Fruit fly (Drosophila melanogaster) whole organism, embryonic: ENCODE data around the gene KdelR.

ENCODE experiments used
- Atf-2 ChIP-seq: fragments of 200-800 bp; sonication (Bioruptor generic); optimal IDR thresholded peaks from 2 replicates; lab custom pipeline; 2016; ENCODE audit warnings: missing biosample characterization, missing genetic modification characterization
- Awh ChIP-seq: fragments of 200-800 bp; sonication (Bioruptor generic); IDR thresholded peaks from 2 replicates; pipeline ENCODE4, ENCODE4 v1.3.6; 2022; ENCODE audit warnings: missing biosample characterization, missing genetic modification characterization
- Bdp1 ChIP-seq: fragments of 200-800 bp; sonication (Bioruptor generic); optimal IDR thresholded peaks from 3 replicates; lab custom pipeline; 2016; ENCODE audit warnings: missing biosample characterization, missing genetic modification characterization
- CG10431 ChIP-seq: fragments of 200-800 bp; sonication (Bioruptor generic); optimal IDR thresholded peaks from 3 replicates; lab custom pipeline; 2018; ENCODE audit warnings: missing biosample characterization, mild to moderate bottlenecking, missing genetic modification characterization
- CG11504 ChIP-seq: fragments of 200-800 bp; sonication (Bioruptor generic); optimal IDR thresholded peaks from 3 replicates; lab custom pipeline; 2019; ENCODE audit warnings: missing biosample characterization, mild to moderate bottlenecking, missing genetic modification characterization, moderate library complexity
- CG11695 ChIP-seq: fragments of 200-800 bp; sonication (Bioruptor generic); IDR thresholded peaks from 3 replicates; pipeline ENCODE4 v1.3.6; 2022; ENCODE audit warnings: missing biosample characterization, missing genetic modification characterization
- CG12104 ChIP-seq: fragments of 200-800 bp; sonication (Bioruptor generic); optimal IDR thresholded peaks from 3 replicates; lab custom pipeline; 2016; ENCODE audit warnings: missing biosample characterization, missing genetic modification characterization
- CG12769 ChIP-seq: fragments of 200-800 bp; sonication (Bioruptor generic); optimal IDR thresholded peaks from 2 replicates; lab custom pipeline; 2019; ENCODE audit warnings: missing biosample characterization, mild to moderate bottlenecking, missing genetic modification characterization, moderate library complexity
- CG14441 ChIP-seq: fragments of 200-800 bp; sonication (Bioruptor generic); IDR thresholded peaks from 2 replicates; pipeline ENCODE4 v1.3.6; 2022; ENCODE audit warnings: missing biosample characterization, missing genetic modification characterization
- CG15601 ChIP-seq: fragments of 200-800 bp; sonication (Bioruptor generic); optimal IDR thresholded peaks from 3 replicates; lab custom pipeline; 2019; ENCODE audit warnings: missing biosample characterization, mild to moderate bottlenecking, missing genetic modification characterization, moderate library complexity
- CG1647 ChIP-seq: fragments of 200-800 bp; sonication (Bioruptor generic); optimal IDR thresholded peaks from 3 replicates; lab custom pipeline; 2016; ENCODE audit warnings: missing biosample characterization, missing genetic modification characterization
- CG17912 ChIP-seq: fragments of 200-800 bp; sonication (Bioruptor generic); optimal IDR thresholded peaks from 2 replicates; lab custom pipeline; 2018; ENCODE audit warnings: missing biosample characterization, mild to moderate bottlenecking, missing genetic modification characterization
- CG18599 ChIP-seq: fragments of 200-800 bp; sonication (Bioruptor generic); optimal IDR thresholded peaks from 3 replicates; lab custom pipeline; 2017; ENCODE audit warnings: missing biosample characterization, missing genetic modification characterization, mild to moderate bottlenecking, moderate library complexity, missing genetic modification reagents
- CG31441 ChIP-seq: fragments of 200-800 bp; sonication (Bioruptor generic); IDR thresholded peaks from 2 replicates; pipeline ENCODE4 v1.3.6; 2022; ENCODE audit warnings: missing biosample characterization, missing genetic modification characterization
- CG33557 ChIP-seq: fragments of 200-800 bp; sonication (Bioruptor generic); optimal IDR thresholded peaks from 2 replicates; lab custom pipeline; 2019; ENCODE audit warnings: missing biosample characterization, mild to moderate bottlenecking, missing genetic modification characterization, moderate library complexity
- CG3995 ChIP-seq: fragments of 200-800 bp; sonication (Bioruptor generic); optimal IDR thresholded peaks from 3 replicates; lab custom pipeline; 2016; ENCODE audit warnings: missing biosample characterization, missing genetic modification characterization
- CG5245 ChIP-seq: fragments of 200-800 bp; sonication (Bioruptor generic); optimal IDR thresholded peaks from 3 replicates; lab custom pipeline; 2016; ENCODE audit warnings: missing biosample characterization, missing genetic modification characterization
- CG5953 ChIP-seq: fragments of 200-800 bp; sonication (Bioruptor generic); IDR thresholded peaks from 2 replicates; pipeline ENCODE4 v1.3.6; 2022; ENCODE audit warnings: missing biosample characterization, missing genetic modification characterization
- CG7271 ChIP-seq: fragments of 200-800 bp; sonication (Bioruptor generic); optimal IDR thresholded peaks from 2 replicates; lab custom pipeline; 2018; ENCODE audit warnings: missing biosample characterization, mild to moderate bottlenecking, missing genetic modification characterization, moderate library complexity
- CG7357 ChIP-seq: fragments of 200-800 bp; sonication (Bioruptor generic); IDR thresholded peaks from 3 replicates; pipeline ENCODE4 v1.3.6; 2022; ENCODE audit warnings: missing biosample characterization, missing genetic modification characterization
- CG9727 ChIP-seq: fragments of 200-800 bp; sonication (Bioruptor generic); optimal IDR thresholded peaks from 3 replicates; lab custom pipeline; 2017; ENCODE audit warnings: missing biosample characterization, mild to moderate bottlenecking, missing genetic modification characterization
- CG9797 ChIP-seq: fragments of 200-800 bp; sonication (Bioruptor generic); optimal IDR thresholded peaks from 3 replicates; lab custom pipeline; 2018; ENCODE audit warnings: missing biosample characterization, mild to moderate bottlenecking, missing genetic modification characterization
- Chrac-16 ChIP-seq: fragments of 200-800 bp; sonication (Bioruptor generic); optimal IDR thresholded peaks from 3 replicates; lab custom pipeline; 2016; ENCODE audit warnings: missing biosample characterization, missing genetic modification characterization
- D ChIP-seq, 2 experiments: fragments of 200-800 bp in 1 of 2; fragments of >200 bp in 1 of 2; sonication (Bioruptor generic) in 1 of 2; optimal IDR thresholded peaks; 2 replicates in 1 of 2; 3 replicates in 1 of 2; lab custom pipeline; 2017; ENCODE audit warnings: mild to moderate bottlenecking in 1 of 2, missing biosample characterization in 1 of 2, missing genetic modification characterization in 1 of 2, missing genetic modification reagents in 1 of 2
- Gsc ChIP-seq: fragments of 200-800 bp; sonication (Bioruptor generic); IDR thresholded peaks from 2 replicates; pipeline ENCODE4 v1.3.6; 2022; ENCODE audit warnings: missing biosample characterization, missing genetic modification characterization
- Hey ChIP-seq: fragments of 200-800 bp; sonication (Bioruptor generic); optimal IDR thresholded peaks from 3 replicates; lab custom pipeline; 2018; ENCODE audit warnings: missing biosample characterization, mild to moderate bottlenecking, missing genetic modification characterization
- MBD-R2 ChIP-seq: fragments of 200-800 bp; sonication (Bioruptor generic); IDR thresholded peaks from 2 replicates; pipeline ENCODE4 v1.3.6; 2022; ENCODE audit warnings: missing biosample characterization, missing genetic modification characterization
- NK7.1 ChIP-seq: fragments of 200-800 bp; sonication (Bioruptor generic); optimal IDR thresholded peaks from 3 replicates; lab custom pipeline; 2016; ENCODE audit warnings: missing biosample characterization, missing genetic modification characterization
- Oaz ChIP-seq: fragments of 200-800 bp; sonication (Bioruptor generic); IDR thresholded peaks from 2 replicates; pipeline ENCODE4 v1.3.6; 2022; ENCODE audit warnings: missing biosample characterization, missing genetic modification characterization
- Opbp ChIP-seq: fragments of 200-800 bp; sonication (Bioruptor generic); IDR thresholded peaks from 3 replicates; pipeline ENCODE4 v1.3.6; 2022; ENCODE audit warnings: missing biosample characterization, missing genetic modification characterization; ENCODE audit not compliant: partially characterized antibody
- Poxn ChIP-seq: fragments of 200-800 bp; sonication (Bioruptor generic); IDR thresholded peaks from 2 replicates; pipeline ENCODE4 v1.3.6; 2022; ENCODE audit warnings: missing biosample characterization, missing genetic modification characterization
- Sox102F ChIP-seq: fragments of 200-800 bp; sonication (Bioruptor generic); optimal IDR thresholded peaks from 2 replicates; lab custom pipeline; 2018; ENCODE audit warnings: missing biosample characterization, mild to moderate bottlenecking, missing genetic modification characterization, moderate library complexity
- Xbp1 ChIP-seq: fragments of 200-800 bp; sonication (Bioruptor generic); optimal IDR thresholded peaks from 3 replicates; lab custom pipeline; 2016; ENCODE audit warnings: missing biosample characterization, mild to moderate bottlenecking, missing genetic modification characterization
- ac ChIP-seq: fragments of 200-800 bp; sonication (Bioruptor generic); optimal IDR thresholded peaks from 3 replicates; lab custom pipeline; 2017; ENCODE audit warnings: missing biosample characterization, mild to moderate bottlenecking, missing genetic modification characterization
- ato ChIP-seq: fragments of 200-800 bp; sonication (Bioruptor generic); IDR thresholded peaks from 2 replicates; pipeline ENCODE4 v1.3.6; 2022; ENCODE audit warnings: missing biosample characterization, missing genetic modification characterization; ENCODE audit not compliant: partially characterized antibody
- bsh ChIP-seq, 2 experiments: fragments of 200-800 bp; sonication (Bioruptor generic); optimal IDR thresholded peaks; 2 replicates each; lab custom pipeline; 2017 to 2018; ENCODE audit warnings: mild to moderate bottlenecking in 2 of 2, missing biosample characterization in 2 of 2, missing genetic modification characterization in 2 of 2, moderate library complexity in 1 of 2
- chif ChIP-seq, 2 experiments: fragments of 200-800 bp; sonication (Bioruptor generic); optimal IDR thresholded peaks; 3 replicates each; lab custom pipeline; 2016; ENCODE audit warnings: missing biosample characterization in 2 of 2, missing genetic modification characterization in 2 of 2
- fd102C ChIP-seq: fragments of 200-800 bp; sonication (Bioruptor generic); optimal IDR thresholded peaks from 2 replicates; lab custom pipeline; 2018; ENCODE audit warnings: missing biosample characterization, mild to moderate bottlenecking, missing genetic modification characterization, moderate library complexity
- inv ChIP-seq: fragments of 200-800 bp; sonication (Bioruptor generic); IDR thresholded peaks from 2 replicates; pipeline ENCODE4 v1.3.6; 2022; ENCODE audit warnings: missing biosample characterization, missing genetic modification characterization; ENCODE audit not compliant: partially characterized antibody
- nom ChIP-seq: fragments of 200-800 bp; sonication (Bioruptor generic); optimal IDR thresholded peaks from 2 replicates; lab custom pipeline; 2017; ENCODE audit warnings: missing biosample characterization, missing genetic modification characterization, mild to moderate bottlenecking, moderate library complexity, missing genetic modification reagents
- otp ChIP-seq: fragments of 200-800 bp; sonication (Bioruptor generic); IDR thresholded peaks from 3 replicates; pipeline ENCODE4, ENCODE4 v1.3.6; 2022; ENCODE audit warnings: missing biosample characterization, missing genetic modification characterization
- seq ChIP-seq: fragments of 200-800 bp; sonication (Bioruptor generic); IDR thresholded peaks from 2 replicates; pipeline ENCODE4 v1.3.6; 2022; ENCODE audit warnings: missing biosample characterization, missing genetic modification characterization
- so ChIP-seq: fragments of 200-800 bp; sonication (Bioruptor generic); IDR thresholded peaks from 3 replicates; pipeline ENCODE4 v1.3.6; 2022; ENCODE audit warnings: missing biosample characterization, missing genetic modification characterization
- tup ChIP-seq: fragments of 200-800 bp; sonication (Bioruptor generic); optimal IDR thresholded peaks from 2 replicates; lab custom pipeline; 2016; ENCODE audit warnings: missing biosample characterization, mild to moderate bottlenecking, missing genetic modification characterization, moderate library complexity
- vfl ChIP-seq: fragments of 200-800 bp; sonication (Bioruptor generic); optimal IDR thresholded peaks from 2 replicates; lab custom pipeline; 2016; ENCODE audit warnings: missing biosample characterization, missing genetic modification characterization
- vvl ChIP-seq: fragments of 200-800 bp; sonication (Bioruptor generic); IDR thresholded peaks from 2 replicates; pipeline ENCODE4 v1.3.6; 2022; ENCODE audit warnings: missing biosample characterization, missing genetic modification characterization
- wek ChIP-seq: fragments of 200-800 bp; sonication (Bioruptor generic); optimal IDR thresholded peaks from 3 replicates; lab custom pipeline; 2018; ENCODE audit warnings: missing biosample characterization, mild to moderate bottlenecking, missing genetic modification characterization, moderate library complexity
- yki ChIP-seq: fragments of >200 bp; optimal IDR thresholded peaks from 3 replicates; lab custom pipeline; 2018
- zf30C ChIP-seq: fragments of 200-800 bp; sonication (Bioruptor generic); optimal IDR thresholded peaks from 3 replicates; lab custom pipeline; 2018; ENCODE audit warnings: missing biosample characterization, mild to moderate bottlenecking, missing genetic modification characterization

KdelR gene

DNA sequence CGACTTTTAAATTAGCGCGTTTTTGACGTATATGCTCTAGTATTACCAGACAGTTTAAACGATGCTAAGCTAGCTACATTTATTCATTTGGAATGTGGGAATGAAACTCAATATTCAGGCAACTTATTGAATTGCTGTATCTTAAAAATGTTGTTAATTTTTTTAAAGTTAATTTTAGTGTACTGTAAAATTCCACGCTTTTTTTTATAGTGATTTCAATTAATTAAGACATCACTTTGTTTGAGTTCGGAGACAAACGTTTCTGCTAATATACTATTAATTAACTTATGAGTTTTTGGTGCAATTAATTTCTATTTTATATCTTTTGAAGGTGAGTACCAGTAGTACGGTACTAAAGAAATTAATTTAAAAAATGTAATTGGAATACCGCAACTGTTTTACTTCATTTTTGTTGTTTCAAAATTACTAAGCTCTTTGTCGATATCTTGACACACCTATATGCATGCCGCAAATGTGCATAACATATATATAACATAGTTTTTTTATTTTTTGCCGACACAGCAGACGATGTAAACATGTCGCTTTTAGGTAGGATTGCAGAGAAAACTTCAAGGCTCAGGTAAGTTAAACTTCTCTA lies 40.4 kb upstream of the KdelR start, which contains the start of the genes Cdk1 and mRpS7 (continued):
- TF ChIP-seq Hey (tag; lab: Kevin White, UChicago) (no peak), Chrac-16 (GFP tag; lab: Kevin White, UChicago) (peak; percentile 76), CG10431 (no peak), CG31441 (peak; percentile 85), inv (GFP tag; lab: Robert Waterston, UW) (no peak), Opbp (GFP tag; lab: Robert Waterston, UW) (no peak), CG33557 (GFP tag; lab: Kevin White, UChicago) (peak; percentile 40), vvl (peak; percentile 77), CG12104 (GFP tag; lab: Kevin White, UChicago) (peak; percentile 63), CG9797 (GFP tag; lab: Kevin White, UChicago) (peak; percentile 28), otp (GFP tag; lab: Robert Waterston, UW) (0 out of 3 replicates have a peak, but pooled peaks have one; percentile 41), CG5245 (GFP tag; lab: Kevin White, UChicago) (peak; percentile 30), CG5953 (0 out of 2 replicates have a peak, but pooled peaks have one; percentile 52), NK7.1 (no peak), D (optimal IDR thresholded peaks at IDR 0.05; lab: Kevin White, UChicago) (no peak), D (GFP tag; optimal IDR thresholded peaks at IDR 0.05; lab: Kevin White, UChicago) (peak; percentile 64), Sox102F (no peak), CG7271 (peak; percentile 37), Bdp1 (no peak), nom (GFP tag; lab: Kevin White, UChicago) (no peak), yki (lab: Kevin White, UChicago) (no peak), MBD-R2 (GFP tag; lab: Robert Waterston, UW) (0 out of 2 replicates have a peak, but pooled peaks have one; percentile 18), vfl (GFP tag; lab: Kevin White, UChicago) (no peak), wek (GFP tag; lab: Kevin White, UChicago) (peak; percentile 57), tup (GFP tag; lab: Kevin White, UChicago) (no peak), seq (no peak), CG11695 (GFP tag; lab: Robert Waterston, UW) (peak; percentile 70), zf30C (GFP tag; lab: Kevin White, UChicago) (no peak), Xbp1 (GFP tag; lab: Kevin White, UChicago) (peak; percentile 77), CG7357 (GFP tag; lab: Robert Waterston, UW) (peak; percentile 65; the same call in 2 of the 3 replicates), CG9727 (GFP tag; lab: Kevin White, UChicago) (peak; percentile 77), CG11504 (peak; percentile 85), CG15601 (tag; lab: Kevin White, UChicago) (peak; percentile 75), Poxn (0 out of 2 replicates have a peak, but pooled peaks have one; percentile 35), ato (GFP tag; lab: Robert Waterston, UW) (no peak), CG14441 (GFP tag; lab: Robert Waterston, UW) (peak; percentile 74), Gsc (no peak), Atf-2 (GFP tag; lab: Kevin White, UChicago) (peak; percentile 38), Oaz (GFP tag; lab: Robert Waterston, UW) (peak; percentile 45), chif (GFP tag; optimal IDR thresholded peaks at IDR 0.05; lab: Kevin White, UChicago) (peak; percentile 17 to 53), CG1647 (GFP tag; lab: Kevin White, UChicago) (no peak), Awh (GFP tag; lab: Robert Waterston, UW) (peak; percentile 54; the same call in 1 of the 2 replicates), CG12769 (no peak), CG18599 (peak; percentile 75), so (GFP tag; lab: Robert Waterston, UW) (0 out of 3 replicates have a peak, but pooled peaks have one; percentile 34), CG17912 (GFP tag; lab: Kevin White, UChicago) (no peak), ac (GFP tag; lab: Kevin White, UChicago) (no peak), CG3995 (peak; percentile 4), fd102C (GFP tag; lab: Kevin White, UChicago) (no peak), bsh (GFP tag; optimal IDR thresholded peaks at IDR 0.05; lab: Kevin White, UChicago) (peak in 1 of 2 experiments; percentile 75)
